Worm (Caenorhabditis elegans): ENCODE data around the gene ZK1010.12.

The ZK1010.12 gene

DNA sequence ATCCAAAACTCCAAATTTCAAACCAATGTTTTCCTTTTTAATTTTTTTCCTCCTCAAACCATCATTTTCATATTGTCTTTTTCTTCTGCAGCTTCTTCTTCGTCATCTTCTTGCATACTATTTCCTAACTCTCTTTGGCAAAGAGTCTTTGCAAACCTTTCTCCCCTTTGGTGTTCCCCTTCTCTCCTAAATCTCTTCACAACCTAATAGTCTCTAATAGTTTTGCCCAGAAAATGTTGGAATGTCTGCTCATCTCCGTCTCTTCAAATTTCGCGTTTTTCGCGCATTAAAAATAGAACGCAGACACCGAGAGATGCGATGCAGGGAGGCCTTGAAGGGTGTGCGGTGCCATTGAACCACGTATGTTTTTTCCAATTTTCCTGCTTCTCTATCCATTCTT, 11.0 kb downstream of the ZK1010.12 start, which contains the start of gene ZK1010.10:
Gene ZK1010.10, plus strand, starts transcription at position 286 of the 400 bp plus-strand sequence.
- TF ChIP-seq ceh-83 (GFP tag; optimal IDR thresholded peaks at IDR 0.05) (no peak), bed-3 (GFP tag; optimal IDR thresholded peaks at IDR 0.05) (no peak), mep-1 (tag; optimal IDR thresholded peaks at IDR 0.05) (peak; percentile 63), snpc-4 (tag; optimal IDR thresholded peaks at IDR 0.05) (no peak), pha-4 (tag; optimal IDR thresholded peaks at IDR 0.05) (peak; percentile 6), hlh-1 (tag; optimal IDR thresholded peaks at IDR 0.05) (no peak), nhr-2 (tag; optimal IDR thresholded peaks at IDR 0.05) (no peak), lin-13 (tag; optimal IDR thresholded peaks at IDR 0.05) (no peak), cnd-1 (tag; optimal IDR thresholded peaks at IDR 0.05) (no peak), elt-3 (tag; optimal IDR thresholded peaks at IDR 0.05) (no peak), zip-8 (tag; optimal IDR thresholded peaks at IDR 0.05) (no peak), sem-2 (GFP tag; optimal IDR thresholded peaks at IDR 0.05) (no peak), M03D4.4 (tag; optimal IDR thresholded peaks at IDR 0.05) (no peak), unc-39 (tag; optimal IDR thresholded peaks at IDR 0.05) (no peak), ceh-43 (GFP tag; optimal IDR thresholded peaks at IDR 0.05) (no peak), ces-1 (GFP tag; optimal IDR thresholded peaks at IDR 0.05) (peak; percentile 95), unc-62 (GFP tag; optimal IDR thresholded peaks at IDR 0.05) (no peak), nhr-12 (tag; optimal IDR thresholded peaks at IDR 0.05) (no peak), tbx-8 (GFP tag; optimal IDR thresholded peaks at IDR 0.05) (no peak), drap-1 (GFP tag; optimal IDR thresholded peaks at IDR 0.05) (no peak), elt-1 (tag; optimal IDR thresholded peaks at IDR 0.05; ENCODE audit: borderline replicate concordance, insufficient read depth) (no peak), unc-120 (tag; optimal IDR thresholded peaks at IDR 0.05; ENCODE audit: poor library complexity, severe bottlenecking) (peak; percentile 58), ham-2 (GFP tag; optimal IDR thresholded peaks at IDR 0.05) (no peak), lin-32 (GFP tag; optimal IDR thresholded peaks at IDR 0.05) (no peak), nhr-76 (tag; optimal IDR thresholded peaks at IDR 0.05) (no peak), lsy-2 (tag; optimal IDR thresholded peaks at IDR 0.05) (peak; percentile 40), mls-2 (tag; optimal IDR thresholded peaks at IDR 0.05) (no peak), blmp-1 (tag; optimal IDR thresholded peaks at IDR 0.05) (no peak), sptf-1 (tag; optimal IDR thresholded peaks at IDR 0.05) (peak; percentile 32), ceh-39 (tag; optimal IDR thresholded peaks at IDR 0.05) (no peak), mab-5 (tag; optimal IDR thresholded peaks at IDR 0.05) (no peak), flh-1 (GFP tag; optimal IDR thresholded peaks at IDR 0.05) (no peak), ztf-11 (tag; optimal IDR thresholded peaks at IDR 0.05) (no peak), nhr-237 (tag; optimal IDR thresholded peaks at IDR 0.05) (peak; percentile 59), nhr-28 (tag; optimal IDR thresholded peaks at IDR 0.05) (no peak)

ce11 chrIII:13004316-13004715, 13.2 kb downstream of the ZK1010.12 start:
- TF ChIP-seq nhr-28 (tag; optimal IDR thresholded peaks at IDR 0.05) = no peak
- peak; percentile 19 for TF ChIP-seq ham-2 (GFP tag; optimal IDR thresholded peaks at IDR 0.05)

DNA sequence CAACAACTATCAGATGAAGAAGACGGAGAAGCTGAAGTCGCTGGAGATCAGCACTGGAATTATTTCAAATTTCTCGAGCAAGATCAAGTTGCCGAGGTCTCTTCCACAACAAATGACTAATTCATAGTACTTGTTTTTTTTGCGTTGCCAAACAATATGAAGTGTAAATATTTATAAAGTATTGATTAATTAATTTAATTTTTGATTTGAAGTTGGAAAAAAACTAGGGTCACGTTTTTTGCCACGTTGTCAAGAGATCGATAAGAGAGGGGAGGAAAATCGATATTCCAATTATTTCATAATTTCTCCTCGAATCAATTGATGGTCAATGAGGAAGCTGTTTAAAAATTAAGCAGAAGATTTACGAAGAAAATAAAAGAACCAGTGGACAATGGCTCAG, 14.1 kb downstream of the ZK1010.12 start, which contains the start of gene snf-7:
Gene snf-7, plus strand, starts transcription at position 301 of the 400 bp plus-strand sequence.
- no peak for TF ChIP-seq elt-1 (tag; optimal IDR thresholded peaks at IDR 0.05; ENCODE audit: borderline replicate concordance, insufficient read depth)
- no peak for TF ChIP-seq bed-3 (GFP tag; optimal IDR thresholded peaks at IDR 0.05)
- TF ChIP-seq unc-39 (tag; optimal IDR thresholded peaks at IDR 0.05) = no peak

DNA sequence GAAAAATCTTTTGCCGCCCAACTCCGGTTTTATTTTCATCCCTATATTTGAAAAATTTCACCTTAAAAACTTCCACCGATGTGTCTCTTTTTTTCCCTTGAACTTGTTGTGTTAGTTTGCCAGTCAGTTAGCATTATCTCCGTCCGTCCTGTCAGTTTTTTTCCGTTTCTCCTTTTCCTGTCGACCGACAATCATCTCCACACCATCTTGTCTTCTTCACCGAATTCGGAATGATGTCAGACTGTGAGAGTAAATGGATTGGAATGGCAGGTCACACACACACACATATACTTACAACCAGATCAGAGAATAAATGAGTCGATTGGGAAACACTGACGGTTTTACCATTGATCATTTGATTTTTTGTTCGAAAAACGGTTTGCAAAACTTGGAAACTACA, 20.8 kb downstream of the ZK1010.12 start:
- TF ChIP-seq nhr-12 (tag; optimal IDR thresholded peaks at IDR 0.05) (no peak), pha-4 (tag; optimal IDR thresholded peaks at IDR 0.05) (no peak), nhr-76 (tag; optimal IDR thresholded peaks at IDR 0.05) (no peak), mab-5 (tag; optimal IDR thresholded peaks at IDR 0.05) (no peak), sem-2 (GFP tag; optimal IDR thresholded peaks at IDR 0.05) (no peak), cnd-1 (tag; optimal IDR thresholded peaks at IDR 0.05) (no peak), M03D4.4 (tag; optimal IDR thresholded peaks at IDR 0.05) (no peak), snpc-4 (tag; optimal IDR thresholded peaks at IDR 0.05) (no peak), nhr-28 (tag; optimal IDR thresholded peaks at IDR 0.05) (no peak)

Measured in whole organism, mixed stage, embryonic.